Fruit fly (Drosophila melanogaster): ENCODE results near the gene RASSF8.

Gene RASSF8

dm6 chr3R:25694167-25694689 lies 32.6 kb downstream of the RASSF8 start:
- no peak for TF ChIP-seq Vsx2 (GFP tag; optimal IDR thresholded peaks at IDR 0.05; ENCODE audit: partially characterized antibody)
- TF ChIP-seq Dfd (GFP tag; optimal IDR thresholded peaks at IDR 0.05): no peak
- TF ChIP-seq dmrt93B (GFP tag; optimal IDR thresholded peaks at IDR 0.05): no peak
- TF ChIP-seq rgr (GFP tag; optimal IDR thresholded peaks at IDR 0.05): no peak
- TF ChIP-seq pan (optimal IDR thresholded peaks at IDR 0.05): no peak
- no peak for TF ChIP-seq CG9705 (GFP tag; optimal IDR thresholded peaks at IDR 0.05)
- TF ChIP-seq Myc (optimal IDR thresholded peaks at IDR 0.05): no peak
- TF ChIP-seq foxo (GFP tag; optimal IDR thresholded peaks at IDR 0.05): no peak
- no peak for TF ChIP-seq Hr78 (GFP tag; optimal IDR thresholded peaks at IDR 0.05)
- no peak for TF ChIP-seq Sp1 (GFP tag; optimal IDR thresholded peaks at IDR 0.05)
- TF ChIP-seq brk (GFP tag; optimal IDR thresholded peaks at IDR 0.05): no peak
- TF ChIP-seq tai (GFP tag; optimal IDR thresholded peaks at IDR 0.05): no peak
- TF ChIP-seq dl (GFP tag; optimal IDR thresholded peaks at IDR 0.05; ENCODE audit: insufficient read depth in 1 of 2, partially characterized antibody in 2 of 2): no peak
- no peak for TF ChIP-seq Rel (GFP tag; optimal IDR thresholded peaks at IDR 0.05)
- no peak for TF ChIP-seq Rel (tag; optimal IDR thresholded peaks at IDR 0.05)
- no peak for TF ChIP-seq dsf (GFP tag; optimal IDR thresholded peaks at IDR 0.05; ENCODE audit: borderline replicate concordance)
- no peak for TF ChIP-seq sage (GFP tag; optimal IDR thresholded peaks at IDR 0.05)
- TF ChIP-seq h (GFP tag; optimal IDR thresholded peaks at IDR 0.05): no peak
- no peak for TF ChIP-seq lola (GFP tag; optimal IDR thresholded peaks at IDR 0.05)
